Worm (Caenorhabditis elegans) whole organism, L4/young adult: ENCODE results near the gene F39F10.3.

ENCODE experiments used
- W03F9.2 ChIP-seq: fragments of 150-350 bp; optimal IDR thresholded peaks from 2 replicates; lab custom pipeline; 2014; ENCODE audit warnings: missing biosample characterization, missing genetic modification characterization
- him-1 ChIP-seq: sonication (generic microtip); optimal IDR thresholded peaks from 2 replicates; lab custom pipeline; 2016; ENCODE audit warnings: missing genotype, missing genetic modification reagents, missing genetic modification characterization, missing compliant biosample characterization

DNA sequence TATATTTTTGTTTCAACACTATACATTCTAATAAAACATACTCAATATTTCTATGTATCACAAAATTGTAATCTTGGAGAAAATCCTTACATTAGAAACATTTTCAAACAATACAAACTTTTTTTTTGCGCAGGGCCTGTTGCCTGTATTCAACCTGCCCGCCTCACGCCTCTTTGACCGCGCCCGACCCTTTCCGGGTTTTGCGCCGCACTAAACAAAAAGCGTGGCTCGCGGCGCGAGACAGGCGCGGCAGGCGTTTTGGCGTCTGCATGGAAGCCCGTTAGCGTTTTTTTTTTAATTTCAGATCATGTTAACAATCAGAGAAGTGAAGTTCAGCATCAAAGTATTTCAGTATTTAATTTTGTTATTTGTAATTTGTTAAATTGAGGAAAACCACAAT, 48.8 kb upstream of the F39F10.3 start:
- TF ChIP-seq him-1 (no peak), W03F9.2 (tag; lab: Kevin White, UChicago) (no peak)
